Worm (Caenorhabditis elegans): Measurements from ENCODE around the gene F01F1.2.

- TF ChIP-seq ceh-44 (GFP tag; IDR thresholded peaks at IDR 0.05) (no peak), ceh-82 (tag; optimal IDR thresholded peaks at IDR 0.05) (no peak), ces-1 (GFP tag; optimal IDR thresholded peaks at IDR 0.05) (no peak), nhr-6 (tag; optimal IDR thresholded peaks at IDR 0.05) (no peak), arid-1 (GFP tag; conservative IDR thresholded peaks at IDR 0.05) (no peak)
Observed at ce11 chrIII:5835163-5835871, 43.0 kb upstream of the F01F1.2 start.
